Worm (Caenorhabditis elegans) whole organism, L2 larva: ENCODE data around the gene C16C8.26.

Source experiments
- aly-2 ChIP-seq: fragments of 150-350 bp; optimal IDR thresholded peaks from 2 replicates; lab custom pipeline; 2014; ENCODE audit warnings: missing biosample characterization, missing genetic modification characterization
- crh-2 ChIP-seq: sonication (generic microtip); optimal IDR thresholded peaks from 2 replicates; lab custom pipeline; 2017; ENCODE audit warnings: missing biosample characterization, missing genetic modification characterization
- lin-13 ChIP-seq: fragments of 150-350 bp; optimal IDR thresholded peaks from 2 replicates; lab custom pipeline; 2014; ENCODE audit warnings: missing biosample characterization, missing genetic modification reagents, missing genetic modification characterization
- nhr-25 ChIP-seq: fragments of 150-350 bp; sonication (generic microtip); optimal IDR thresholded peaks from 3 replicates; lab custom pipeline; 2014; ENCODE audit warnings: missing biosample characterization, missing genetic modification characterization

DNA sequence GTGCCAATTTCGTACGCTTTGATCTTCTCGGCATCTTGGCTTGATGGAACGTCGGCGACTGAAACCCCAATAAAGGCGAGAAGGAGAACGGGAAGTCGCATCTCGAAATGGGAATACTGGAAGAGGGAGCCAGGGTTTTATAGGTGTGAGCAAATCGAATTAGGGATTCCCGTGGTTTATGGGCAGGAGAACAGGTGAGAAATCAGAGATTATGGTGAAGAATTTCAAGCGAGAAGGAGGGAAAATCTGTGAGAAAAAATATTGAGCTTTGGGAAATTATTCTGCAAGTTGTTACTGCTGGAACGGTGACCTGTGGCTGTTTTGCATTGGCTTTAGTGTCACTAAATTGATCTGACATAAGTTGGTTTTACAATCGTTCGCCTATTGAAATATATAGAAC, 13.5 kb upstream of the C16C8.26 start, which contains the start of gene Y49F6B.13:
- TF ChIP-seq aly-2 (no peak), crh-2 (tag; lab: Kevin White, UChicago) (no peak), lin-13 (GFP tag; lab: Kevin White, UChicago) (no peak), nhr-25 (tag; lab: Kevin White, UChicago) (no peak)
